Worm (Caenorhabditis elegans) whole organism, L3 larva: ENCODE data around the gene srt-8.

Experiments
- nhr-12 ChIP-seq: fragments of 150-350 bp; optimal IDR thresholded peaks from 2 replicates; lab custom pipeline; 2014; ENCODE audit warnings: missing biosample characterization, missing genetic modification characterization
- nhr-77 ChIP-seq: fragments of 150-350 bp; optimal IDR thresholded peaks from 2 replicates; lab custom pipeline; 2014; ENCODE audit warnings: missing biosample characterization, missing genetic modification characterization
- ztf-11 ChIP-seq: fragments of 150-350 bp; optimal IDR thresholded peaks from 2 replicates; lab custom pipeline; 2014; ENCODE audit warnings: missing biosample characterization, missing genetic modification characterization

DNA sequence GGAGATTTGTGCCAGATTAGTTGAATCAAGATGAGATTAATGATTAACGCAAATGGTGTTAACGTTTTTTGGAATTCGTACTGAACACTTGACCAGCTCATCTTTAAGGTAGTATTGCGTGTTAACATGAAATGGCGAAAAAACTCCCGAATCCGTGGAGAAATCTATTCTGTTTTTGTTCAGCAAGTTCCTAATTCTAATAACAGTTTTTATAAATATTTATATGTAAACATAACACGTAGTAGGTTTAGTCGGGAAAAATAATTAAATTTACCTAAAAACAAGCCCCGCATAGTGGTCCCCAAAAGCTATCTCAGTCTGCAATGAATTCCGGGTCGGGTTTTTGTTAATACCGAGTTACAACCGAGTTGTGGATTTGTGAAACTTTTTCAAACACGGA is 27.4 kb upstream of the srt-8 start, which contains the start of gene str-244:
- no peak for TF ChIP-seq nhr-12 (tag; lab: Kevin White, UChicago)
- TF ChIP-seq nhr-77 (tag; lab: Kevin White, UChicago), result no peak
- no peak for TF ChIP-seq ztf-11 (tag; lab: Kevin White, UChicago)
